Fruit fly (Drosophila melanogaster) whole organism: ENCODE measurements around the gene Ilp7.

Source experiments
- CG8478 ChIP-seq: fragments of >200 bp; optimal IDR thresholded peaks from 2 replicates; lab custom pipeline; 2018; ENCODE audit warnings: inconsistent platforms
- Dll ChIP-seq: fragments of >200 bp; optimal IDR thresholded peaks from 2 replicates; lab custom pipeline; 2017
- psq ChIP-seq: fragments of >200 bp; optimal IDR thresholded peaks from 2 replicates; lab custom pipeline; 2017

DNA sequence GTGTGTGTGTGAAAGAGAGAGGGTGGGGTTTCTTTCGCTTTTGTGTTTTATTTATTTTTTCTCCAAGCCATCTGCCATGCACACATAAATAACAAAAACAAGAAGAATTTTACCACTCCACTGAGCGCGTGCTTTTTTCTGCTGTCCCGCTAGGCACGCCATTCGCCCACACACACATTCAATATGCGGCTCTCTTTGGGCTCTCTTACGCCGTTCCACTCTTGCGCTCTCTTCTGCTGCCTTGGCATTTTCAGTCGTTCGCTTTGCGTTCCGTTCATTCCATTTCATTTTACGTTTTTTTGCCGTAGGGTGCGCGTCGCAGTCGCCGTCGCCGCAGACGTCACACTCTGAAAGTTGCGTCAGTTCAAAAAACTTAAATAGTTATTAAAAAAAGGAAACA, 21.7 kb downstream of the Ilp7 start:
- TF ChIP-seq psq (no peak), Dll (peak; percentile 89), CG8478 (lab: Kevin White, UChicago) (no peak)
